Worm (Caenorhabditis elegans) whole organism, L4 larva: ENCODE data around the gene F58E6.4.

Experiments used
- D1046.2 ChIP-seq: fragments of 200-800 bp; sonication (Bioruptor generic); IDR thresholded peaks from 2 replicates; pipeline ENCODE4 v1.3.6; 2022; ENCODE audit warnings: missing genetic modification characterization, missing compliant biosample characterization
- F26F4.8 ChIP-seq: fragments of 200-800 bp; sonication (Bioruptor generic); conservative IDR thresholded peaks from 2 replicates; pipeline ENCODE4 v1.3.6; 2022; ENCODE audit warnings: missing genetic modification characterization, missing compliant biosample characterization
- F44E2.7 ChIP-seq: fragments of 200-800 bp; sonication (Bioruptor generic); IDR thresholded peaks from 2 replicates; pipeline ENCODE4 v2.1.2; 2022; ENCODE audit warnings: missing genetic modification characterization, missing compliant biosample characterization
- T20F7.1 ChIP-seq: fragments of 200-800 bp; sonication (Bioruptor generic); optimal IDR thresholded peaks from 2 replicates; lab custom pipeline; 2018; ENCODE audit warnings: mild to moderate bottlenecking, missing genetic modification characterization, missing compliant biosample characterization
- T26A8.4 ChIP-seq: fragments of 200-800 bp; sonication (Bioruptor generic); IDR thresholded peaks from 2 replicates; pipeline ENCODE4 v1.3.6; 2022; ENCODE audit warnings: missing genetic modification characterization, missing compliant biosample characterization
- Y48G9A.11 ChIP-seq: fragments of 200-800 bp; sonication (Bioruptor generic); IDR thresholded peaks from 2 replicates; pipeline ENCODE4 v1.3.6; 2022; ENCODE audit warnings: missing genetic modification reagents, missing genetic modification characterization, missing compliant biosample characterization
- Y5F2A.4 ChIP-seq: fragments of 200-800 bp; sonication (Bioruptor generic); optimal IDR thresholded peaks from 2 replicates; lab custom pipeline; 2018; ENCODE audit warnings: mild to moderate bottlenecking, missing genetic modification characterization, missing compliant biosample characterization
- Y75B8A.6 ChIP-seq: fragments of 200-800 bp; sonication (Bioruptor generic); IDR thresholded peaks from 2 replicates; pipeline ENCODE4 v1.3.6; 2022; ENCODE audit warnings: missing genetic modification reagents, missing genetic modification characterization, missing compliant biosample characterization
- ZK337.2 ChIP-seq: fragments of 200-800 bp; sonication (Bioruptor generic); IDR thresholded peaks from 2 replicates; pipeline ENCODE4 v1.3.6; 2022; ENCODE audit warnings: missing genetic modification reagents, missing genetic modification characterization, missing compliant biosample characterization
- ZK546.5 ChIP-seq, 2 experiments: sonication (generic microtip); optimal IDR thresholded peaks; 2 replicates each; lab custom pipeline; 2017; ENCODE audit warnings: missing biosample characterization in 2 of 2, missing genetic modification characterization in 2 of 2
- aha-1 ChIP-seq: fragments of 150-350 bp; peaks from one replicate; lab custom pipeline; 2014; ENCODE audit warnings: missing biosample characterization, missing genetic modification characterization
- ceh-32 ChIP-seq: sonication (generic microtip); optimal IDR thresholded peaks from 2 replicates; lab custom pipeline; 2016; ENCODE audit warnings: mild to moderate bottlenecking, missing genetic modification characterization, missing compliant biosample characterization; ENCODE audit not compliant: poor library complexity
- cey-2 ChIP-seq: sonication (generic microtip); optimal IDR thresholded peaks from 3 replicates; lab custom pipeline; 2017; ENCODE audit warnings: missing genetic modification characterization, mild to moderate bottlenecking, missing compliant biosample characterization, antibody characterized with exemption, borderline replicate concordance; ENCODE audit not compliant: insufficient read depth
- daf-16 ChIP-seq, 3 experiments: sonication (generic microtip); optimal IDR thresholded peaks; 2 replicates each; lab custom pipeline; 2016 to 2017; ENCODE audit warnings: missing genetic modification characterization in 3 of 3, missing genetic modification reagents in 3 of 3, mild to moderate bottlenecking in 2 of 3, missing compliant biosample characterization in 2 of 3, missing biosample characterization in 1 of 3, moderate library complexity in 1 of 3
- dpl-1 ChIP-seq: fragments of 150-350 bp; optimal IDR thresholded peaks from 2 replicates; lab custom pipeline; 2014; ENCODE audit warnings: missing biosample characterization, missing genetic modification reagents, missing genetic modification characterization
- dve-1 ChIP-seq: sonication (generic microtip); optimal IDR thresholded peaks from 2 replicates; lab custom pipeline; 2017; ENCODE audit warnings: antibody characterized with exemption, mild to moderate bottlenecking, missing genetic modification characterization, missing compliant biosample characterization; ENCODE audit not compliant: insufficient read depth
- fkh-10 ChIP-seq: fragments of 150-350 bp; optimal IDR thresholded peaks from 2 replicates; lab custom pipeline; 2014; ENCODE audit warnings: missing biosample characterization, missing genetic modification reagents, missing genetic modification characterization
- fos-1 ChIP-seq: fragments of 150-350 bp; optimal IDR thresholded peaks from 2 replicates; lab custom pipeline; 2014; ENCODE audit warnings: missing biosample characterization, missing genetic modification characterization
- hif-1 ChIP-seq, 2 experiments: sonication (generic microtip); optimal IDR thresholded peaks; 2 replicates each; lab custom pipeline; 2016 to 2017; ENCODE audit warnings: missing compliant biosample characterization in 2 of 2, missing genetic modification characterization in 2 of 2, missing genetic modification reagents in 2 of 2, missing genotype in 2 of 2, mild to moderate bottlenecking in 1 of 2
- hlh-11 ChIP-seq: fragments of 200-800 bp; sonication (Bioruptor generic); optimal IDR thresholded peaks from 2 replicates; lab custom pipeline; 2018; ENCODE audit warnings: mild to moderate bottlenecking, missing genetic modification characterization, missing compliant biosample characterization
- hlh-30 ChIP-seq: sonication (generic microtip); optimal IDR thresholded peaks from 2 replicates; lab custom pipeline; 2017; ENCODE audit warnings: antibody characterized with exemption, mild to moderate bottlenecking, missing genetic modification characterization, missing compliant biosample characterization; ENCODE audit not compliant: insufficient read depth
- hmg-1.1 ChIP-seq: fragments of 200-800 bp; sonication (Bioruptor generic); IDR thresholded peaks from 2 replicates; pipeline ENCODE4 v1.3.6; 2022; ENCODE audit warnings: missing genetic modification reagents, missing genetic modification characterization, missing compliant biosample characterization
- lin-1 ChIP-seq: fragments of 200-800 bp; sonication (Bioruptor generic); IDR thresholded peaks from 2 replicates; pipeline ENCODE4 v1.3.6; 2022; ENCODE audit warnings: missing genetic modification reagents, missing genetic modification characterization, missing compliant biosample characterization
- lin-38 ChIP-seq: fragments of 200-800 bp; sonication (Bioruptor generic); IDR thresholded peaks from 2 replicates; pipeline ENCODE4 v1.3.6; 2022; ENCODE audit warnings: missing genetic modification reagents, missing genetic modification characterization, missing compliant biosample characterization
- lin-39 ChIP-seq: fragments of 150-350 bp; optimal IDR thresholded peaks from 2 replicates; lab custom pipeline; 2014; ENCODE audit warnings: missing biosample characterization, missing genetic modification reagents, missing genetic modification characterization
- madf-5 ChIP-seq, 2 experiments: fragments of 200-800 bp; sonication (Bioruptor generic); IDR thresholded peaks; 2 replicates each; pipeline ENCODE4 v1.3.6; 2022; ENCODE audit warnings: missing compliant biosample characterization in 2 of 2, missing genetic modification characterization in 2 of 2
- mdl-1 ChIP-seq, 2 experiments: fragments of 150-350 bp in 1 of 2; sonication (generic microtip) in 1 of 2; optimal IDR thresholded peaks; 2 replicates each; lab custom pipeline; 2014 to 2017; ENCODE audit warnings: missing biosample characterization in 2 of 2, missing genetic modification characterization in 2 of 2
- mdt-29 ChIP-seq: fragments of 200-800 bp; sonication (Bioruptor generic); IDR thresholded peaks from 2 replicates; pipeline ENCODE4 v1.3.6; 2022; ENCODE audit warnings: missing genetic modification reagents, missing genetic modification characterization, missing compliant biosample characterization
- mep-1 ChIP-seq: fragments of 150-350 bp; sonication (generic microtip); optimal IDR thresholded peaks from 3 replicates; lab custom pipeline; 2014; ENCODE audit warnings: missing biosample characterization, missing genetic modification characterization
- nhr-102 ChIP-seq: sonication (generic microtip); optimal IDR thresholded peaks from 2 replicates; lab custom pipeline; 2016; ENCODE audit warnings: mild to moderate bottlenecking, missing genetic modification characterization, moderate library complexity, missing compliant biosample characterization
- nhr-111 ChIP-seq: fragments of 200-800 bp; sonication (Bioruptor generic); optimal IDR thresholded peaks from 2 replicates; lab custom pipeline; 2018; ENCODE audit warnings: mild to moderate bottlenecking, missing genetic modification characterization, missing compliant biosample characterization
- nhr-42 ChIP-seq: fragments of 200-800 bp; sonication (Bioruptor generic); IDR thresholded peaks from 2 replicates; pipeline ENCODE4 v1.3.6; 2022; ENCODE audit warnings: missing genetic modification characterization, missing compliant biosample characterization
- nhr-48 ChIP-seq: sonication (generic microtip); optimal IDR thresholded peaks from 2 replicates; lab custom pipeline; 2016; ENCODE audit warnings: mild to moderate bottlenecking, missing genetic modification characterization, missing compliant biosample characterization
- nhr-77 ChIP-seq: fragments of 150-350 bp; optimal IDR thresholded peaks from 2 replicates; lab custom pipeline; 2014; ENCODE audit warnings: missing biosample characterization, missing genetic modification characterization
- pqm-1 ChIP-seq: sonication (generic microtip); optimal IDR thresholded peaks from 2 replicates; lab custom pipeline; 2017; ENCODE audit warnings: missing biosample characterization, missing genetic modification characterization
- rbr-2 ChIP-seq: sonication (generic microtip); optimal IDR thresholded peaks from 2 replicates; lab custom pipeline; 2016; ENCODE audit warnings: missing genotype, missing genetic modification characterization, missing compliant biosample characterization
- saeg-2 ChIP-seq: fragments of 200-800 bp; sonication (Bioruptor generic); IDR thresholded peaks from 2 replicates; pipeline ENCODE4 v1.3.6; 2022; ENCODE audit warnings: missing genetic modification reagents, missing genetic modification characterization, missing compliant biosample characterization
- sdz-12 ChIP-seq: fragments of 200-800 bp; sonication (Bioruptor generic); optimal IDR thresholded peaks from 2 replicates; lab custom pipeline; 2018; ENCODE audit warnings: mild to moderate bottlenecking, missing genetic modification characterization, missing compliant biosample characterization
- set-16 ChIP-seq: fragments of 200-800 bp; sonication (Bioruptor generic); IDR thresholded peaks from 2 replicates; pipeline ENCODE4 v1.3.6; 2022; ENCODE audit warnings: missing genetic modification reagents, missing genetic modification characterization, missing compliant biosample characterization
- snpc-4 ChIP-seq: fragments of 150-350 bp; optimal IDR thresholded peaks from 2 replicates; lab custom pipeline; 2014; ENCODE audit warnings: missing biosample characterization, missing genetic modification characterization
- spr-3 ChIP-seq: fragments of 200-800 bp; sonication (Bioruptor generic); optimal IDR thresholded peaks from 2 replicates; lab custom pipeline; 2018; ENCODE audit warnings: mild to moderate bottlenecking, missing genetic modification characterization, missing compliant biosample characterization
- tra-1 ChIP-seq: fragments of 200-800 bp; sonication (Bioruptor generic); IDR thresholded peaks from 2 replicates; pipeline ENCODE4 v1.3.6; 2022; ENCODE audit warnings: missing genetic modification reagents, missing genetic modification characterization, missing compliant biosample characterization
- zfp-2 ChIP-seq: sonication (generic microtip); optimal IDR thresholded peaks from 2 replicates; lab custom pipeline; 2016; ENCODE audit warnings: mild to moderate bottlenecking, missing genetic modification characterization, missing compliant biosample characterization
- zfp-3 ChIP-seq: fragments of 200-800 bp; sonication (Bioruptor generic); conservative IDR thresholded peaks from 2 replicates; pipeline ENCODE4 v1.3.6; 2022; ENCODE audit warnings: missing genetic modification reagents, missing genetic modification characterization, missing compliant biosample characterization
- zip-11 ChIP-seq: fragments of 200-800 bp; sonication (Bioruptor generic); IDR thresholded peaks from 2 replicates; pipeline ENCODE4 v1.3.6; 2022; ENCODE audit warnings: missing genetic modification characterization, missing compliant biosample characterization
- ztf-7 ChIP-seq: fragments of 150-350 bp; optimal IDR thresholded peaks from 2 replicates; lab custom pipeline; 2014; ENCODE audit warnings: missing biosample characterization, missing genetic modification characterization

F58E6.4 gene

ce11 chrV:9737287-9737686 lies 12.9 kb downstream of the F58E6.4 start, which contains the start of gene aqp-4 (continued):
- TF ChIP-seq Y48G9A.11 (GFP tag; lab: Robert Waterston, UW) (no peak), dpl-1 (GFP tag; lab: Kevin White, UChicago) (no peak), fos-1 (tag; lab: Kevin White, UChicago) (no peak), hmg-1.1 (GFP tag; lab: Robert Waterston, UW) (no peak), lin-1 (GFP tag; lab: Robert Waterston, UW) (no peak), lin-39 (no peak), F44E2.7 (no peak), hlh-11 (tag; lab: Kevin White, UChicago) (peak; percentile 18)

- peak; percentile 43 for TF ChIP-seq dve-1 (tag; lab: Kevin White, UChicago)
- TF ChIP-seq T26A8.4 (GFP tag; lab: Robert Waterston, UW), result peak; percentile 70
- peak; percentile 67 for TF ChIP-seq fkh-10
- TF ChIP-seq daf-16 (GFP tag; optimal IDR thresholded peaks at IDR 0.05; lab: Kevin White, UChicago), result no peak
- TF ChIP-seq daf-16 (tag; optimal IDR thresholded peaks at IDR 0.05; lab: Kevin White, UChicago), result peak; percentile 2
- no peak for TF ChIP-seq zip-11 (GFP tag; lab: Robert Waterston, UW)
- TF ChIP-seq spr-3 (GFP tag; lab: Kevin White, UChicago), result peak; percentile 26
- 0 out of 2 replicates have a peak, but pooled peaks have one; percentile 42 for TF ChIP-seq saeg-2 (GFP tag; lab: Robert Waterston, UW)
- TF ChIP-seq nhr-77 (tag; lab: Kevin White, UChicago), result peak; percentile 2
- no peak for TF ChIP-seq Y75B8A.6
- no peak for TF ChIP-seq F26F4.8
- TF ChIP-seq nhr-111 (GFP tag; lab: Kevin White, UChicago), result peak; percentile 17
- 0 out of 2 replicates have a peak, but pooled peaks have one; percentile 20 for TF ChIP-seq lin-38 (GFP tag; lab: Robert Waterston, UW)
- peak; percentile 15 for TF ChIP-seq Y5F2A.4 (GFP tag; lab: Kevin White, UChicago)
- peak; percentile 48 for TF ChIP-seq nhr-102 (tag; lab: Kevin White, UChicago)
- peak; percentile 29 for TF ChIP-seq T20F7.1 (GFP tag; lab: Kevin White, UChicago)
- TF ChIP-seq mep-1 (tag; lab: Kevin White, UChicago), result peak; percentile 31
- TF ChIP-seq hlh-30, result peak; percentile 3
- TF ChIP-seq zfp-3 (GFP tag; lab: Robert Waterston, UW), result 0 out of 2 replicates have a peak, but pooled peaks have one; percentile 42
- TF ChIP-seq rbr-2, result no peak
- no peak for TF ChIP-seq mdt-29 (GFP tag; lab: Robert Waterston, UW)
- TF ChIP-seq ZK337.2 (GFP tag; lab: Robert Waterston, UW), result no peak
- TF ChIP-seq nhr-48 (tag; lab: Kevin White, UChicago), result peak; percentile 30
- TF ChIP-seq nhr-42 (GFP tag; lab: Robert Waterston, UW), result peak; percentile 59; the same call in 1 of the 2 replicates
- no peak for TF ChIP-seq madf-5 (GFP tag; IDR thresholded peaks at IDR 0.05; lab: Robert Waterston, UW)
- TF ChIP-seq aha-1 (tag; lab: Kevin White, UChicago), result peak; percentile 0
- TF ChIP-seq hmg-1.1 (GFP tag; lab: Robert Waterston, UW), result peak; percentile 33; the same call in 1 of the 2 replicates
- TF ChIP-seq tra-1 (GFP tag; lab: Robert Waterston, UW), result 0 out of 2 replicates have a peak, but pooled peaks have one; percentile 52
Observed at ce11 chrV:9733920-9734454, 16.2 kb downstream of the F58E6.4 start, which contains the start of gene cal-7. cal-7 (plus strand) TSS chrV:9734103.

- no peak for TF ChIP-seq pqm-1
- no peak for TF ChIP-seq cey-2 (tag; lab: Kevin White, UChicago)
- no peak for TF ChIP-seq ztf-7 (tag; lab: Kevin White, UChicago)
- TF ChIP-seq set-16 (GFP tag; lab: Robert Waterston, UW), result no peak
- 0 out of 2 replicates have a peak, but pooled peaks have one; percentile 17 for TF ChIP-seq saeg-2 (GFP tag; lab: Robert Waterston, UW)
- no peak for TF ChIP-seq ZK546.5 (tag; optimal IDR thresholded peaks at IDR 0.05; lab: Kevin White, UChicago)
- no peak for TF ChIP-seq ceh-32
- TF ChIP-seq snpc-4 (tag; lab: Kevin White, UChicago), result no peak
- TF ChIP-seq hif-1 (tag; optimal IDR thresholded peaks at IDR 0.05; lab: Kevin White, UChicago), result no peak
- no peak; the same call in 1 of the 2 replicates for TF ChIP-seq lin-38 (GFP tag; lab: Robert Waterston, UW)
- no peak for TF ChIP-seq tra-1 (GFP tag; lab: Robert Waterston, UW)
- TF ChIP-seq zfp-2 (tag; lab: Kevin White, UChicago), result no peak
- TF ChIP-seq D1046.2, result no peak
- TF ChIP-seq mdl-1 (tag; optimal IDR thresholded peaks at IDR 0.05; lab: Kevin White, UChicago), result no peak
- TF ChIP-seq sdz-12 (GFP tag; lab: Kevin White, UChicago), result no peak
- no peak for TF ChIP-seq hlh-30
Observed at ce11 chrV:9731852-9732251, 18.4 kb downstream of the F58E6.4 start.
